Fruit fly (Drosophila melanogaster) whole organism, prepupa: ENCODE results near the gene Cul2.

Experiments used
- CG11294 ChIP-seq: fragments of 200-800 bp; sonication (Bioruptor generic); IDR thresholded peaks from 2 replicates; pipeline ENCODE4 v1.3.6; 2022; ENCODE audit warnings: missing biosample characterization, missing genetic modification characterization
- CG15336 ChIP-seq: fragments of 200-800 bp; sonication (Bioruptor generic); IDR thresholded peaks from 2 replicates; pipeline ENCODE4 v1.3.6; 2022; ENCODE audit warnings: missing biosample characterization, missing genetic modification characterization
- CG3919 ChIP-seq: fragments of 200-800 bp; sonication (Bioruptor generic); optimal IDR thresholded peaks from 3 replicates; lab custom pipeline; 2016; ENCODE audit warnings: missing biosample characterization, missing genetic modification characterization
- CG6276 ChIP-seq: fragments of 200-800 bp; sonication (Bioruptor generic); optimal IDR thresholded peaks from 2 replicates; lab custom pipeline; 2017; ENCODE audit warnings: missing biosample characterization, mild to moderate bottlenecking, missing genetic modification characterization
- CG8319 ChIP-seq: fragments of 200-800 bp; sonication (Bioruptor generic); optimal IDR thresholded peaks from 3 replicates; lab custom pipeline; 2016; ENCODE audit warnings: missing biosample characterization, missing genetic modification characterization
- Ets21C ChIP-seq: fragments of 200-800 bp; sonication (Bioruptor generic); optimal IDR thresholded peaks from 3 replicates; lab custom pipeline; 2016; ENCODE audit warnings: missing biosample characterization, missing genetic modification characterization
- Hr39 ChIP-seq: fragments of 200-800 bp; sonication (Bioruptor generic); optimal IDR thresholded peaks from 2 replicates; lab custom pipeline; 2016; ENCODE audit warnings: missing biosample characterization, missing genetic modification characterization
- Hr4 ChIP-seq: fragments of 200-800 bp; sonication (Bioruptor generic); optimal IDR thresholded peaks from 3 replicates; lab custom pipeline; 2016; ENCODE audit warnings: missing biosample characterization, missing genetic modification characterization
- Smox ChIP-seq: fragments of 200-800 bp; sonication (Bioruptor generic); optimal IDR thresholded peaks from 3 replicates; lab custom pipeline; 2016; ENCODE audit warnings: missing biosample characterization, missing genetic modification characterization
- fd59A ChIP-seq: fragments of 200-800 bp; sonication (Bioruptor generic); optimal IDR thresholded peaks from 2 replicates; lab custom pipeline; 2017; ENCODE audit warnings: missing biosample characterization, mild to moderate bottlenecking, missing genetic modification characterization, missing genetic modification reagents
- ss ChIP-seq, 2 experiments: fragments of 200-800 bp; sonication (Bioruptor generic); optimal IDR thresholded peaks; 2 replicates in 1 of 2; 3 replicates in 1 of 2; lab custom pipeline; 2017 to 2018; ENCODE audit warnings: mild to moderate bottlenecking in 2 of 2, missing biosample characterization in 2 of 2, missing genetic modification characterization in 2 of 2, moderate library complexity in 1 of 2

Cul2 gene

dm6 chr2L:21683053-21683767, 24.7 kb downstream of the Cul2 start:
- TF ChIP-seq CG8319 (GFP tag; lab: Kevin White, UChicago) (no peak), Ets21C (GFP tag; lab: Kevin White, UChicago) (no peak), ss (GFP tag; optimal IDR thresholded peaks at IDR 0.05; lab: Kevin White, UChicago) (no peak), Hr4 (peak; percentile 3), CG11294 (GFP tag; lab: Robert Waterston, UW) (no peak), fd59A (GFP tag; lab: Kevin White, UChicago) (no peak)

- TF ChIP-seq fd59A (GFP tag; lab: Kevin White, UChicago) (no peak), CG15336 (GFP tag; lab: Robert Waterston, UW) (no peak), CG6276 (GFP tag; lab: Kevin White, UChicago) (peak; percentile 87)
Observed at dm6 chr2L:21683768-21684225, 25.3 kb downstream of the Cul2 start, which contains the start of gene nolo. TSS of gene nolo (plus strand) at chr2L:21684106.

- TF ChIP-seq Smox (no peak), CG3919 (GFP tag; lab: Kevin White, UChicago) (no peak), Hr39 (no peak), Ets21C (GFP tag; lab: Kevin White, UChicago) (no peak), CG11294 (GFP tag; lab: Robert Waterston, UW) (no peak)
Observed at dm6 chr2L:21689368-21689767, 30.8 kb downstream of the Cul2 start.
